Worm (Caenorhabditis elegans) whole organism, L1 larva: ENCODE measurements around the gene hum-6.

Experiments
- fos-1 ChIP-seq: fragments of 150-350 bp; optimal IDR thresholded peaks from 2 replicates; lab custom pipeline; 2014; ENCODE audit warnings: missing biosample characterization, missing genetic modification characterization
- nhr-76 ChIP-seq: sonication (generic microtip); optimal IDR thresholded peaks from 2 replicates; lab custom pipeline; 2017; ENCODE audit warnings: missing biosample characterization, missing genetic modification characterization

DNA sequence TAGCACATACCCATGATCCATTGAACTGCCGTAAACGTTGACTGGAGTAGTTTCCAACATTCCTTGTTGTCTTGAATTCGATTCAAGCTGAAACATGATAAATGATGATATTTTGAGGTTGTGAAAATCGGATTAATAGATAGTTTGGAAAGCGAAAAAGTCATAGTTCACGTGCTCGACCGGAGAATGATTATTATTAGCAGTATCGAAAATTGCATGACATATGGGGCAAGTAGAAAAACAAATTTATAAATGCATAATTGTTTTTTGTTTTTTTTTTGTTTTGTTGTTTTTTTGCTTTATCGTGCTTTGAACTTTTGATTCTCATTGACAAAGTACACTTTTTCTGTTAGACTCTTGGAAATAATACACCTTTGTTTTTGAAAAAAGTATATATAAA is 16.4 kb downstream of the hum-6 start, which contains the start of gene aakg-4:
- TF ChIP-seq fos-1 (tag; lab: Kevin White, UChicago) (no peak), nhr-76 (no peak)
